Worm (Caenorhabditis elegans): Measurements from ENCODE around the gene cash-1.

cash-1 gene

DNA sequence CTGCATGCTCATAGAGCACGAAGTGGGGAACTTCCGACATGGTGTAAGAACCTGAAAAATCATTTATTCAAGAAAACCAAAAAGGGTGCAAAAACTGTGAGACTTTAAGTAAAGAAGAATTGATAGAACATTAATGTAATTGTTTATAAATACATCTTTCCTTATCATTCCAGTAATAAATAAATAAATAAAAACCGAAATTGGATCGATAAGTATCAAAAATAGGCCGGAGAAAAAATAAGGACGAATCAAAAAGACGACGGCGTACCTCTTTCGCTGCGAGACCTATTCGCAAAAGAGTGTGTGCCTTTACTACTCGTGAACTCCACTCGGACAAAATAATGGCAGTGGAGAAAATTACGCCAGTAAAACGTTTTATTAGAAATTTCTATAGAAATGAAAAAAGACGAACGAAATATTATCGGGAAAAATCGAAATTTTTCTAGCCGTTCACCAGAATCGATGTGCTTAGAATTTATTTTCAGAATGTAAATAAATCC, 9.1 kb upstream of the cash-1 start, which contains the start of gene nol-56:
Gene nol-56 (minus strand): TSS at position 51 of the 500 bp plus-strand sequence.
- TF ChIP-seq lsy-2 (tag; optimal IDR thresholded peaks at IDR 0.05) (peak; percentile 66 to 93), peb-1 (tag; optimal IDR thresholded peaks at IDR 0.05) (no peak), lin-11 (tag; optimal IDR thresholded peaks at IDR 0.05) (peak; percentile 69), nhr-10 (tag; optimal IDR thresholded peaks at IDR 0.05) (no peak), blmp-1 (tag; optimal IDR thresholded peaks at IDR 0.05; ENCODE audit: insufficient read depth) (peak; percentile 26), nhr-6 (tag; optimal IDR thresholded peaks at IDR 0.05) (peak; percentile 59), nhr-12 (tag; optimal IDR thresholded peaks at IDR 0.05) (no peak), ZK546.5 (tag; optimal IDR thresholded peaks at IDR 0.05) (peak; percentile 41), nhr-237 (tag; optimal IDR thresholded peaks at IDR 0.05) (no peak), ztf-11 (tag; optimal IDR thresholded peaks at IDR 0.05) (no peak), gmeb-1 (tag; optimal IDR thresholded peaks at IDR 0.05) (peak; percentile 85), mdl-1 (tag; optimal IDR thresholded peaks at IDR 0.05) (no peak), sma-9 (GFP tag; optimal IDR thresholded peaks at IDR 0.05) (peak; percentile 79), sma-9 (tag; optimal IDR thresholded peaks at IDR 0.05) (no peak), ceh-82 (tag; optimal IDR thresholded peaks at IDR 0.05) (no peak), sem-4 (tag; optimal IDR thresholded peaks at IDR 0.05) (peak; percentile 78), elt-3 (tag; optimal IDR thresholded peaks at IDR 0.05) (no peak), zag-1 (tag; optimal IDR thresholded peaks at IDR 0.05) (peak; percentile 6), elt-1 (tag; optimal IDR thresholded peaks at IDR 0.05) (no peak), ama-1 (optimal IDR thresholded peaks at IDR 0.05) (peak; percentile 27), mab-5 (tag; optimal IDR thresholded peaks at IDR 0.05) (peak; percentile 83), nhr-77 (tag; optimal IDR thresholded peaks at IDR 0.05) (peak; percentile 10), skn-1 (tag; optimal IDR thresholded peaks at IDR 0.05) (no peak), nhr-23 (tag; optimal IDR thresholded peaks at IDR 0.05) (no peak), Y55F3AM.14 (GFP tag; optimal IDR thresholded peaks at IDR 0.05) (no peak), unc-62 (GFP tag; optimal IDR thresholded peaks at IDR 0.05) (no peak), nhr-25 (tag; optimal IDR thresholded peaks at IDR 0.05) (peak; percentile 85), unc-55 (GFP tag; optimal IDR thresholded peaks at IDR 0.05) (peak; percentile 91), egl-27 (tag; optimal IDR thresholded peaks at IDR 0.05) (no peak), dmd-4 (tag; optimal IDR thresholded peaks at IDR 0.05) (no peak), sma-3 (GFP tag; optimal IDR thresholded peaks at IDR 0.05) (peak; percentile 81), R02D3.7 (tag; optimal IDR thresholded peaks at IDR 0.05) (no peak), ztf-1 (GFP tag; conservative IDR thresholded peaks at IDR 0.05) (no peak), ztf-4 (tag; optimal IDR thresholded peaks at IDR 0.05) (peak; percentile 51), nhr-21 (tag; optimal IDR thresholded peaks at IDR 0.05) (peak; percentile 67), C34F6.9 (tag; optimal IDR thresholded peaks at IDR 0.05) (peak; percentile 91), unc-39 (tag; optimal IDR thresholded peaks at IDR 0.05) (no peak), nhr-129 (tag; optimal IDR thresholded peaks at IDR 0.05) (peak; percentile 77), crh-2 (tag; optimal IDR thresholded peaks at IDR 0.05) (peak; percentile 90), F13H6.1 (tag; optimal IDR thresholded peaks at IDR 0.05) (peak; percentile 72), aly-2 (tag; optimal IDR thresholded peaks at IDR 0.05) (no peak), lin-39 (tag; optimal IDR thresholded peaks at IDR 0.05) (no peak), fos-1 (tag; optimal IDR thresholded peaks at IDR 0.05) (peak; percentile 60), mbf-1 (tag; optimal IDR thresholded peaks at IDR 0.05) (no peak), alr-1 (tag; optimal IDR thresholded peaks at IDR 0.05) (peak; percentile 15), lin-13 (GFP tag; optimal IDR thresholded peaks at IDR 0.05) (peak; percentile 76), nhr-11 (tag; optimal IDR thresholded peaks at IDR 0.05) (no peak), snpc-4 (tag; optimal IDR thresholded peaks at IDR 0.05) (peak; percentile 70), ceh-16 (tag; optimal IDR thresholded peaks at IDR 0.05) (no peak)

Data from whole organism, L2 larva.